Fruit fly (Drosophila melanogaster) whole organism, pupa: ENCODE results near the gene Phb1.

Source experiments
- CG10348 ChIP-seq: fragments of 200-800 bp; sonication (Bioruptor generic); IDR thresholded peaks from 2 replicates; pipeline ENCODE4 v1.3.6; 2022; ENCODE audit warnings: missing biosample characterization, missing genetic modification characterization
- CG12605 ChIP-seq: fragments of 200-800 bp; sonication (Bioruptor generic); IDR thresholded peaks from 2 replicates; pipeline ENCODE4 v1.3.6; 2022; ENCODE audit warnings: missing biosample characterization, missing genetic modification characterization
- CG13204 ChIP-seq: fragments of 200-800 bp; sonication (Bioruptor generic); optimal IDR thresholded peaks from 2 replicates; lab custom pipeline; 2018; ENCODE audit warnings: missing biosample characterization, mild to moderate bottlenecking, missing genetic modification characterization, moderate library complexity
- CG14655 ChIP-seq: fragments of 200-800 bp; sonication (Bioruptor generic); optimal IDR thresholded peaks from 3 replicates; lab custom pipeline; 2017; ENCODE audit warnings: mild to moderate bottlenecking, missing biosample characterization, missing genetic modification reagents, missing genetic modification characterization
- CG15710 ChIP-seq: fragments of 200-800 bp; sonication (Bioruptor generic); optimal IDR thresholded peaks from 2 replicates; lab custom pipeline; 2018; ENCODE audit warnings: missing biosample characterization, mild to moderate bottlenecking, missing genetic modification characterization, moderate library complexity
- CG17806 ChIP-seq: fragments of 200-800 bp; sonication (Bioruptor generic); optimal IDR thresholded peaks from 2 replicates; lab custom pipeline; 2018; ENCODE audit warnings: missing biosample characterization, mild to moderate bottlenecking, missing genetic modification characterization, moderate library complexity
- CG32121 ChIP-seq: fragments of 200-800 bp; sonication (Bioruptor generic); IDR thresholded peaks from 2 replicates; pipeline ENCODE4 v1.3.6; 2022; ENCODE audit warnings: missing biosample characterization, missing genetic modification characterization
- CG34367 ChIP-seq: fragments of 200-800 bp; sonication (Bioruptor generic); optimal IDR thresholded peaks from 2 replicates; lab custom pipeline; 2018; ENCODE audit warnings: missing biosample characterization, mild to moderate bottlenecking, missing genetic modification characterization
- CG4496 ChIP-seq: fragments of 200-800 bp; sonication (Bioruptor generic); IDR thresholded peaks from 3 replicates; pipeline ENCODE4 v1.3.6; 2022; ENCODE audit warnings: missing biosample characterization, missing genetic modification characterization
- CG8159 ChIP-seq: fragments of 200-800 bp; sonication (Bioruptor generic); optimal IDR thresholded peaks from 3 replicates; lab custom pipeline; 2018; ENCODE audit warnings: missing biosample characterization, mild to moderate bottlenecking, missing genetic modification characterization, moderate library complexity
- CG8301 ChIP-seq: fragments of 200-800 bp; sonication (Bioruptor generic); optimal IDR thresholded peaks from 2 replicates; lab custom pipeline; 2018; ENCODE audit warnings: missing biosample characterization, mild to moderate bottlenecking, missing genetic modification characterization
- CG9948 ChIP-seq: fragments of 200-800 bp; sonication (Bioruptor generic); optimal IDR thresholded peaks from 2 replicates; lab custom pipeline; 2018; ENCODE audit warnings: missing biosample characterization, mild to moderate bottlenecking, missing genetic modification characterization, moderate library complexity
- D1 ChIP-seq: fragments of 200-800 bp; sonication (Bioruptor generic); optimal IDR thresholded peaks from 2 replicates; lab custom pipeline; 2018; ENCODE audit warnings: missing biosample characterization, mild to moderate bottlenecking, missing genetic modification characterization, moderate library complexity
- EcR ChIP-seq: fragments of 200-800 bp; sonication (Bioruptor generic); optimal IDR thresholded peaks from 3 replicates; lab custom pipeline; 2019; ENCODE audit warnings: missing biosample characterization, missing genetic modification characterization, mild to moderate bottlenecking, moderate library complexity, missing genetic modification reagents
- Ets98B ChIP-seq: fragments of 200-800 bp; sonication (Bioruptor generic); IDR thresholded peaks from 2 replicates; pipeline ENCODE4 v1.3.6; 2022; ENCODE audit warnings: missing biosample characterization, missing genetic modification characterization
- Pif1A ChIP-seq: fragments of 200-800 bp; sonication (Bioruptor generic); optimal IDR thresholded peaks from 3 replicates; lab custom pipeline; 2016; ENCODE audit warnings: missing biosample characterization, missing genetic modification characterization
- Pif1B ChIP-seq: fragments of 200-800 bp; sonication (Bioruptor generic); optimal IDR thresholded peaks from 3 replicates; lab custom pipeline; 2016; ENCODE audit warnings: missing biosample characterization, missing genetic modification characterization
- Snoo ChIP-seq: fragments of 200-800 bp; sonication (Bioruptor generic); optimal IDR thresholded peaks from 3 replicates; lab custom pipeline; 2017; ENCODE audit warnings: missing biosample characterization, mild to moderate bottlenecking, missing genetic modification characterization, inconsistent platforms
- fd96Ca ChIP-seq: fragments of 200-800 bp; sonication (Bioruptor generic); IDR thresholded peaks from 3 replicates; pipeline ENCODE4 v1.3.6; 2022; ENCODE audit warnings: missing biosample characterization, missing genetic modification characterization
- gl ChIP-seq: fragments of 200-800 bp; sonication (Bioruptor generic); optimal IDR thresholded peaks from 2 replicates; lab custom pipeline; 2018; ENCODE audit warnings: missing biosample characterization, mild to moderate bottlenecking, missing genetic modification characterization
- rn ChIP-seq: fragments of 200-800 bp; sonication (Bioruptor generic); IDR thresholded peaks from 2 replicates; pipeline ENCODE4 v1.3.6; 2022; ENCODE audit warnings: missing biosample characterization, missing genetic modification characterization

Gene Phb1

DNA sequence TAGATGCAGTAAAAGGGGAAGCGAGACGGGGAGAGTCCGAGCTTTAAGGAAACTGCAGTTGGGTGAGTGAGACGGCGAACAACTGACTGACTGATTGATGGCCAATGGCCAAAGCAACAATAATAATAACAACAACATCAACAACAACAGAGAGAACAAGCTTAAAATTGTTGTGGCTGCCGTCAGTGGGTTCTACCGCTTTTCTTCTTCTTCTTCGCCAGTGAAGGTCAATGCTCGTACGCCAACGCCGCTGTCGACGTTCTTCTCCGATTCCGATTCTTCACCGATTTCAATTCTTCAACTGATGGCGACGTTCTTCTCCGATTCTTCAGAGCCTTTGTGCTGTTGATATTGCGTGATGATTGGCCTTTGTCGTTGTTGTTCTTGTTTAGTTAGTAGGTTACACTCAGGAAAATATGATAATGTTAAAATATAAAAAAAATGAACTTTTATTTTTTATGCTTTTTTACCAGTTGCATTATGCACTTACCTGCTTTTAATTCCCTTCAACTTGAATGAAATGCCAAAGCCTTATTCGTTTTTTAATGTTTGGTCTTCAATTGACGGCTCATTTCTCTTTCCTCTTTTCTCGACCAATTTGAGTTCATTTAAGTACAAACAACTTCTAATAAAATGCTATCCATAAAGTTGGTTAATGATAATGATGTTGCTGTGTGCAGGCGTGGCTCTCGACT, 18.7 kb upstream of the Phb1 start:
- TF ChIP-seq CG32121 (GFP tag; lab: Robert Waterston, UW) (no peak), CG8301 (tag; lab: Kevin White, UChicago) (peak; percentile 77), CG34367 (peak; percentile 51), CG10348 (no peak), CG12605 (no peak), Pif1A (peak; percentile 62), EcR (GFP tag; lab: Kevin White, UChicago) (peak; percentile 97), CG8159 (tag; lab: Kevin White, UChicago) (peak; percentile 72), CG17806 (tag; lab: Kevin White, UChicago) (peak; percentile 81), Snoo (tag; lab: Kevin White, UChicago) (peak; percentile 28), rn (GFP tag; lab: Robert Waterston, UW) (no peak), fd96Ca (0 out of 3 replicates have a peak, but pooled peaks have one; percentile 7), CG13204 (GFP tag; lab: Kevin White, UChicago) (no peak), CG15710 (peak; percentile 63), CG4496 (GFP tag; lab: Robert Waterston, UW) (peak; percentile 74), gl (tag; lab: Kevin White, UChicago) (no peak), D1 (tag; lab: Kevin White, UChicago) (peak; percentile 35), Pif1B (GFP tag; lab: Kevin White, UChicago) (peak; percentile 7), CG9948 (tag; lab: Kevin White, UChicago) (peak; percentile 73), Ets98B (GFP tag; lab: Robert Waterston, UW) (0 out of 2 replicates have a peak, but pooled peaks have one; percentile 4), CG14655 (peak; percentile 84)

- TF ChIP-seq CG12605 (0 out of 2 replicates have a peak, but pooled peaks have one; percentile 17), Snoo (tag; lab: Kevin White, UChicago) (peak; percentile 88), CG8301 (tag; lab: Kevin White, UChicago) (peak; percentile 96), CG13204 (GFP tag; lab: Kevin White, UChicago) (no peak), CG15710 (peak; percentile 56), Pif1B (GFP tag; lab: Kevin White, UChicago) (peak; percentile 75), D1 (tag; lab: Kevin White, UChicago) (peak; percentile 36), gl (tag; lab: Kevin White, UChicago) (peak; percentile 28), CG14655 (peak; percentile 97), rn (GFP tag; lab: Robert Waterston, UW) (peak; percentile 56), CG9948 (tag; lab: Kevin White, UChicago) (peak; percentile 86), CG4496 (GFP tag; lab: Robert Waterston, UW) (peak; percentile 85), CG8159 (tag; lab: Kevin White, UChicago) (peak; percentile 80), CG17806 (tag; lab: Kevin White, UChicago) (peak; percentile 81), Pif1A (peak; percentile 84), fd96Ca (peak; percentile 70; the same call in 2 of the 3 replicates), CG34367 (peak; percentile 72), EcR (GFP tag; lab: Kevin White, UChicago) (no peak), Ets98B (GFP tag; lab: Robert Waterston, UW) (no peak), CG10348 (no peak), CG32121 (GFP tag; lab: Robert Waterston, UW) (peak; percentile 77)
- TF ChIP-seq, all 21 proteins: peak for 17
Observed at dm6 chr2L:19141435-19142126, 17.9 kb upstream of the Phb1 start.

- TF ChIP-seq CG32121 (GFP tag; lab: Robert Waterston, UW) (peak; percentile 29; the same call in 1 of the 2 replicates), CG4496 (GFP tag; lab: Robert Waterston, UW) (no peak; the same call in 2 of the 3 replicates), CG8159 (tag; lab: Kevin White, UChicago) (peak; percentile 17), CG34367 (peak; percentile 13), CG14655 (peak; percentile 48), Pif1A (peak; percentile 49), CG15710 (peak; percentile 5), D1 (tag; lab: Kevin White, UChicago) (no peak), Pif1B (GFP tag; lab: Kevin White, UChicago) (peak; percentile 17), EcR (GFP tag; lab: Kevin White, UChicago) (no peak), CG10348 (no peak), fd96Ca (peak; percentile 72), CG17806 (tag; lab: Kevin White, UChicago) (peak; percentile 25), CG8301 (tag; lab: Kevin White, UChicago) (peak; percentile 61), CG12605 (no peak)
Observed at dm6 chr2L:19140984-19141262, 17.3 kb upstream of the Phb1 start.

DNA sequence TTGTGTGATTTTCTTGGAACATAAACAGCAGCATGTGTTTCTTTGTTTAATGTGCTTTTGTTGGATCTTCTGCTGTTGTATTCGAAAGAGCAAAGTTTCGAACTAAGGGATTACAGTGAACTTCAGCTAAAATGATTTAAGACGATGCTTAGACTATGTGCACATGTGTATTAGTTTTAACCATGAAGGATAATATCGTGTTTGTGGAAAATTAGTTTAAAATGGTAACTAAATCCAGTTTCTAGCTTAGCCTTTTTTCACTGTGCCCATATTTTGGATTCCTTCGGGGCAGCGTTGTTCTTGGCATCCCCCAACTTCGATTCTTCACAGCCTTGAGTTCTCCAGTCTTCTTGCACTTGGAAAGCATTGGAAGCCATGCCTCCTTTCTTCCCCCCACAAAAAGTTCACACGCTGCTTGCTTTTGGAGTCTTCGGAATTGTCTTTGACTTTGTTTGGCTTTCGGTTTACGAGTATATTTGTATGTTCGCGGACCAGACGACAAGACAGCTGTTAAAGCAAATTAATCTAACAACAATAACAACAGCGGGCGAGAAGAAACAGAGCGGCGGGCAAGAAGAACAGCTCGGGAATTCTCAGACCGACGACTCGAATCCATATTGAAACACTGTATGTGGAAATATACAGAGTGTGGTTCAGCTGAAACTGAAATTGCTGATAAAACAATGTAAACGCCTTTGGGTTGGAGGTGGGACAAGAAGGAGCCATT, 16.8 kb upstream of the Phb1 start:
- TF ChIP-seq CG10348 (no peak), CG9948 (tag; lab: Kevin White, UChicago) (peak; percentile 10), Pif1A (peak; percentile 6), CG17806 (tag; lab: Kevin White, UChicago) (peak; percentile 49), EcR (GFP tag; lab: Kevin White, UChicago) (no peak), gl (tag; lab: Kevin White, UChicago) (peak; percentile 16), CG14655 (peak; percentile 25), Pif1B (GFP tag; lab: Kevin White, UChicago) (no peak), CG4496 (GFP tag; lab: Robert Waterston, UW) (no peak), CG8159 (tag; lab: Kevin White, UChicago) (peak; percentile 57)
